Worm (Caenorhabditis elegans) whole organism, L3 larva: ENCODE measurements around the gene F13E6.2.

Source experiments
- elt-2 ChIP-seq: sonication (generic microtip); optimal IDR thresholded peaks from 2 replicates; lab custom pipeline; 2016; ENCODE audit warnings: missing genetic modification reagents, mild to moderate bottlenecking, missing genetic modification characterization, missing compliant biosample characterization
- elt-3 ChIP-seq, 3 experiments: fragments of 150-350 bp in 1 of 3; sonication (generic microtip) in 2 of 3; optimal IDR thresholded peaks; 2 replicates in 2 of 3; 4 replicates in 1 of 3; lab custom pipeline; 2014 to 2017; ENCODE audit warnings: missing biosample characterization in 3 of 3, missing genetic modification characterization in 3 of 3
- eor-1 ChIP-seq, 2 experiments: fragments of 150-350 bp; optimal IDR thresholded peaks; 2 replicates each; lab custom pipeline; 2014 to 2018; ENCODE audit warnings: missing biosample characterization in 2 of 2, missing genetic modification characterization in 2 of 2
- fos-1 ChIP-seq: fragments of 150-350 bp; optimal IDR thresholded peaks from 2 replicates; lab custom pipeline; 2014; ENCODE audit warnings: missing biosample characterization, missing genetic modification characterization
- mdl-1 ChIP-seq: fragments of 150-350 bp; optimal IDR thresholded peaks from 2 replicates; lab custom pipeline; 2014; ENCODE audit warnings: missing biosample characterization, missing genetic modification characterization
- nhr-12 ChIP-seq: fragments of 150-350 bp; optimal IDR thresholded peaks from 2 replicates; lab custom pipeline; 2014; ENCODE audit warnings: missing biosample characterization, missing genetic modification characterization
- nhr-237 ChIP-seq: fragments of 150-350 bp; optimal IDR thresholded peaks from 2 replicates; lab custom pipeline; 2014; ENCODE audit warnings: missing biosample characterization, missing genetic modification characterization
- nhr-76 ChIP-seq: fragments of 150-350 bp; sonication (generic microtip); optimal IDR thresholded peaks from 5 replicates; lab custom pipeline; 2014; ENCODE audit warnings: missing biosample characterization, missing genetic modification characterization
- nhr-77 ChIP-seq: fragments of 150-350 bp; optimal IDR thresholded peaks from 2 replicates; lab custom pipeline; 2014; ENCODE audit warnings: missing biosample characterization, missing genetic modification characterization
- unc-39 ChIP-seq: sonication (generic microtip); optimal IDR thresholded peaks from 4 replicates; lab custom pipeline; 2017; ENCODE audit warnings: missing biosample characterization, missing genetic modification characterization
- unc-62 ChIP-seq: fragments of 150-350 bp; sonication (generic microtip); optimal IDR thresholded peaks from 4 replicates; lab custom pipeline; 2014; ENCODE audit warnings: missing biosample characterization, missing genetic modification reagents, missing genetic modification characterization

DNA sequence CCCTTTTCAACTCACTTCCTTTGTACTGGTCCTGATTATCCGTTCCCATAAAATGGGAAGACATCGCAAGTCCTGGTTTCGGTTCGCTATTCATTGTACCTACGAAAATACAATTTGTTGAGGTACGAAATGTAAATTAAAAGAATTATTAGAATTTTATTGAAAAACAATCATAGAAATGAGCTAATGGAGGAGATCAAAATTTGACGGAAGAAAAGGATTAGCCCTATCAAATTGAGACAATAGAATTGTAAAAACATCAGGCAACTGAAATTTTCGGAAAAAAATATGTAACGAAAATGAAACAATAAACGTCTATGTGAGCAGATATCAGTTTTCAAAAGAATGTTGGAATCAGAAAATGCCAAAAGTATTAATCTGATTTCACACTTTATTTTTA, 47.9 kb upstream of the F13E6.2 start, which contains the start of gene mbr-1:
- no peak for TF ChIP-seq unc-39 (tag; lab: Kevin White, UChicago)
- TF ChIP-seq nhr-77 (tag; lab: Kevin White, UChicago) = no peak
- TF ChIP-seq elt-2 (tag; lab: Kevin White, UChicago) = no peak
- no peak for TF ChIP-seq nhr-12 (tag; lab: Kevin White, UChicago)
- no peak for TF ChIP-seq unc-62
- TF ChIP-seq fos-1 (tag; lab: Kevin White, UChicago) = no peak
- TF ChIP-seq nhr-76 (tag; lab: Kevin White, UChicago) = no peak
- TF ChIP-seq mdl-1 (tag; lab: Kevin White, UChicago) = no peak
- no peak for TF ChIP-seq elt-3 (tag; optimal IDR thresholded peaks at IDR 0.05; lab: Kevin White, UChicago)
- no peak for TF ChIP-seq eor-1 (tag; optimal IDR thresholded peaks at IDR 0.05; lab: Kevin White, UChicago)
- no peak for TF ChIP-seq nhr-237 (tag; lab: Kevin White, UChicago)
